Fruit fly (Drosophila melanogaster) whole organism, embryonic: ENCODE data around the gene Sry-alpha.

Experiments used
- ATbp ChIP-seq: fragments of 200-800 bp; sonication (Bioruptor generic); optimal IDR thresholded peaks from 2 replicates; lab custom pipeline; 2017; ENCODE audit warnings: missing biosample characterization, mild to moderate bottlenecking, missing genetic modification characterization, missing genetic modification reagents
- Atf3 ChIP-seq: fragments of 200-800 bp; sonication (Bioruptor generic); optimal IDR thresholded peaks from 3 replicates; lab custom pipeline; 2016; ENCODE audit warnings: missing biosample characterization, missing genetic modification characterization
- CG10147 ChIP-seq: fragments of 200-800 bp; sonication (Bioruptor generic); optimal IDR thresholded peaks from 2 replicates; lab custom pipeline; 2019; ENCODE audit warnings: missing biosample characterization, mild to moderate bottlenecking, missing genetic modification characterization, moderate library complexity
- CG11696 ChIP-seq: fragments of 200-800 bp; sonication (Bioruptor generic); IDR thresholded peaks from 2 replicates; pipeline ENCODE4 v1.3.6; 2022; ENCODE audit warnings: missing biosample characterization, missing genetic modification characterization
- CG13287 ChIP-seq: fragments of 200-800 bp; sonication (Bioruptor generic); IDR thresholded peaks from 2 replicates; pipeline ENCODE4 v1.3.6; 2022; ENCODE audit warnings: missing biosample characterization, missing genetic modification characterization; ENCODE audit not compliant: partially characterized antibody
- CG13424 ChIP-seq: fragments of 200-800 bp; sonication (Bioruptor generic); optimal IDR thresholded peaks from 2 replicates; lab custom pipeline; 2019; ENCODE audit warnings: missing biosample characterization, mild to moderate bottlenecking, missing genetic modification characterization, moderate library complexity
- CG15601 ChIP-seq: fragments of 200-800 bp; sonication (Bioruptor generic); optimal IDR thresholded peaks from 3 replicates; lab custom pipeline; 2019; ENCODE audit warnings: missing biosample characterization, mild to moderate bottlenecking, missing genetic modification characterization, moderate library complexity
- CG2199 ChIP-seq: fragments of 200-800 bp; sonication (Bioruptor generic); IDR thresholded peaks from 3 replicates; pipeline ENCODE4 v1.3.6; 2022; ENCODE audit warnings: missing biosample characterization, missing genetic modification characterization
- CG2202 ChIP-seq: fragments of 200-800 bp; sonication (Bioruptor generic); optimal IDR thresholded peaks from 2 replicates; lab custom pipeline; 2018; ENCODE audit warnings: missing biosample characterization, mild to moderate bottlenecking, missing genetic modification characterization
- CG30403 ChIP-seq: fragments of 200-800 bp; sonication (Bioruptor generic); optimal IDR thresholded peaks from 3 replicates; lab custom pipeline; 2016; ENCODE audit warnings: missing biosample characterization, missing genetic modification characterization
- CG33213 ChIP-seq: fragments of 200-800 bp; sonication (Bioruptor generic); optimal IDR thresholded peaks from 3 replicates; lab custom pipeline; 2016; ENCODE audit warnings: missing biosample characterization, missing genetic modification characterization
- CG34376 ChIP-seq: fragments of 200-800 bp; sonication (Bioruptor generic); optimal IDR thresholded peaks from 2 replicates; lab custom pipeline; 2018; ENCODE audit warnings: missing biosample characterization, mild to moderate bottlenecking, missing genetic modification characterization
- CG34422 ChIP-seq: fragments of 200-800 bp; sonication (Bioruptor generic); IDR thresholded peaks from 3 replicates; pipeline ENCODE4 v1.3.6; 2022; ENCODE audit warnings: missing biosample characterization, missing genetic modification characterization
- CG42726 ChIP-seq: fragments of 200-800 bp; sonication (Bioruptor generic); IDR thresholded peaks from 2 replicates; pipeline ENCODE4 v1.3.6; 2022; ENCODE audit warnings: missing biosample characterization, missing genetic modification characterization; ENCODE audit not compliant: partially characterized antibody
- CG4360 ChIP-seq: fragments of 200-800 bp; sonication (Bioruptor generic); IDR thresholded peaks from 2 replicates; pipeline ENCODE4 v1.3.6; 2022; ENCODE audit warnings: missing biosample characterization, missing genetic modification characterization
- CG4617 ChIP-seq: fragments of 200-800 bp; sonication (Bioruptor generic); optimal IDR thresholded peaks from 3 replicates; lab custom pipeline; 2016; ENCODE audit warnings: missing biosample characterization, missing genetic modification characterization, borderline replicate concordance
- CG5245 ChIP-seq: fragments of 200-800 bp; sonication (Bioruptor generic); optimal IDR thresholded peaks from 3 replicates; lab custom pipeline; 2016; ENCODE audit warnings: missing biosample characterization, missing genetic modification characterization
- CG6854 ChIP-seq: fragments of 200-800 bp; sonication (Bioruptor generic); optimal IDR thresholded peaks from 3 replicates; lab custom pipeline; 2017; ENCODE audit warnings: missing biosample characterization, mild to moderate bottlenecking, missing genetic modification characterization
- CG7271 ChIP-seq: fragments of 200-800 bp; sonication (Bioruptor generic); optimal IDR thresholded peaks from 2 replicates; lab custom pipeline; 2018; ENCODE audit warnings: missing biosample characterization, mild to moderate bottlenecking, missing genetic modification characterization, moderate library complexity
- CG7963 ChIP-seq: fragments of 200-800 bp; sonication (Bioruptor generic); IDR thresholded peaks from 3 replicates; pipeline ENCODE4 v1.3.6; 2022; ENCODE audit warnings: missing biosample characterization, missing genetic modification characterization; ENCODE audit not compliant: partially characterized antibody
- CG9932 ChIP-seq: fragments of 200-800 bp; sonication (Bioruptor generic); IDR thresholded peaks from 2 replicates; pipeline ENCODE4 v1.3.6; 2022; ENCODE audit warnings: missing biosample characterization, missing genetic modification characterization
- H2.0 ChIP-seq: fragments of 200-800 bp; sonication (Bioruptor generic); IDR thresholded peaks from 2 replicates; pipeline ENCODE4 v1.3.6; 2022; ENCODE audit warnings: missing biosample characterization, missing genetic modification characterization
- Jarid2 ChIP-seq: fragments of 200-800 bp; sonication (Bioruptor generic); optimal IDR thresholded peaks from 3 replicates; lab custom pipeline; 2017; ENCODE audit warnings: mild to moderate bottlenecking, missing biosample characterization, missing genetic modification reagents, missing genetic modification characterization
- MESR4 ChIP-seq: fragments of 200-800 bp; sonication (Bioruptor generic); optimal IDR thresholded peaks from 2 replicates; lab custom pipeline; 2018; ENCODE audit warnings: missing biosample characterization, mild to moderate bottlenecking, missing genetic modification characterization, moderate library complexity
- Opbp ChIP-seq: fragments of 200-800 bp; sonication (Bioruptor generic); IDR thresholded peaks from 3 replicates; pipeline ENCODE4 v1.3.6; 2022; ENCODE audit warnings: missing biosample characterization, missing genetic modification characterization; ENCODE audit not compliant: partially characterized antibody
- Scr ChIP-seq: fragments of 200-800 bp; sonication (Bioruptor generic); IDR thresholded peaks from 2 replicates; pipeline ENCODE4 v1.3.6; 2022; ENCODE audit warnings: missing biosample characterization, missing genetic modification characterization; ENCODE audit not compliant: partially characterized antibody
- amos ChIP-seq: fragments of 200-800 bp; sonication (Bioruptor generic); IDR thresholded peaks from 2 replicates; pipeline ENCODE4 v1.3.6; 2022; ENCODE audit warnings: missing biosample characterization, missing genetic modification characterization; ENCODE audit not compliant: partially characterized antibody
- ara ChIP-seq: fragments of 200-800 bp; sonication (Bioruptor generic); IDR thresholded peaks from 2 replicates; pipeline ENCODE4 v1.3.6; 2022; ENCODE audit warnings: missing biosample characterization, missing genetic modification characterization
- bigmax ChIP-seq: fragments of 200-800 bp; sonication (Bioruptor generic); optimal IDR thresholded peaks from 2 replicates; lab custom pipeline; 2018; ENCODE audit warnings: missing biosample characterization, mild to moderate bottlenecking, missing genetic modification characterization
- dmrt11E ChIP-seq: fragments of 200-800 bp; sonication (Bioruptor generic); optimal IDR thresholded peaks from 3 replicates; lab custom pipeline; 2018; ENCODE audit warnings: missing biosample characterization, mild to moderate bottlenecking, missing genetic modification characterization, moderate library complexity
- ems ChIP-seq: fragments of 200-800 bp; sonication (Bioruptor generic); optimal IDR thresholded peaks from 3 replicates; lab custom pipeline; 2016; ENCODE audit warnings: missing biosample characterization, missing genetic modification characterization
- fd64A ChIP-seq: fragments of 200-800 bp; sonication (Bioruptor generic); optimal IDR thresholded peaks from 3 replicates; lab custom pipeline; 2018; ENCODE audit warnings: missing biosample characterization, mild to moderate bottlenecking, missing genetic modification characterization
- gcm2 ChIP-seq: fragments of 200-800 bp; sonication (Bioruptor generic); optimal IDR thresholded peaks from 2 replicates; lab custom pipeline; 2016; ENCODE audit warnings: missing biosample characterization, missing genetic modification characterization
- grn ChIP-seq: fragments of 200-800 bp; sonication (Bioruptor generic); optimal IDR thresholded peaks from 3 replicates; lab custom pipeline; 2017; ENCODE audit warnings: missing biosample characterization, missing genetic modification characterization
- gt ChIP-seq: fragments of 200-800 bp; sonication (Bioruptor generic); IDR thresholded peaks from 2 replicates; pipeline ENCODE4 v1.3.6; 2022; ENCODE audit warnings: missing biosample characterization, missing genetic modification characterization
- kah ChIP-seq: fragments of 200-800 bp; sonication (Bioruptor generic); optimal IDR thresholded peaks from 2 replicates; lab custom pipeline; 2018; ENCODE audit warnings: missing biosample characterization, mild to moderate bottlenecking, missing genetic modification characterization
- klu ChIP-seq: fragments of 200-800 bp; sonication (Bioruptor generic); IDR thresholded peaks from 2 replicates; pipeline ENCODE4 v1.3.6; 2022; ENCODE audit warnings: missing biosample characterization, missing genetic modification characterization
- mld ChIP-seq: fragments of 200-800 bp; sonication (Bioruptor generic); IDR thresholded peaks from 3 replicates; pipeline ENCODE4 v1.3.6; 2022; ENCODE audit warnings: missing biosample characterization, missing genetic modification characterization; ENCODE audit not compliant: partially characterized antibody
- odd ChIP-seq: fragments of 200-800 bp; sonication (Bioruptor generic); optimal IDR thresholded peaks from 2 replicates; lab custom pipeline; 2017; ENCODE audit warnings: missing biosample characterization, mild to moderate bottlenecking, missing genetic modification characterization
- onecut ChIP-seq: fragments of 200-800 bp; sonication (Bioruptor generic); IDR thresholded peaks from 2 replicates; pipeline ENCODE4 v1.3.6; 2022; ENCODE audit warnings: missing biosample characterization, missing genetic modification characterization
- ro ChIP-seq: fragments of 200-800 bp; sonication (Bioruptor generic); IDR thresholded peaks from 2 replicates; pipeline ENCODE4 v1.3.6; 2022; ENCODE audit warnings: missing biosample characterization, missing genetic modification characterization
- seq ChIP-seq: fragments of 200-800 bp; sonication (Bioruptor generic); IDR thresholded peaks from 2 replicates; pipeline ENCODE4 v1.3.6; 2022; ENCODE audit warnings: missing biosample characterization, missing genetic modification characterization
- sisA ChIP-seq: fragments of 200-800 bp; sonication (Bioruptor generic); IDR thresholded peaks from 2 replicates; pipeline ENCODE4 v1.3.6; 2022; ENCODE audit warnings: missing biosample characterization, missing genetic modification characterization
- unc-4 ChIP-seq: fragments of 200-800 bp; sonication (Bioruptor generic); IDR thresholded peaks from 2 replicates; pipeline ENCODE4 v1.3.6; 2022; ENCODE audit warnings: missing biosample characterization, missing genetic modification characterization; ENCODE audit not compliant: partially characterized antibody
- vnd ChIP-seq: fragments of 200-800 bp; sonication (Bioruptor generic); IDR thresholded peaks from 3 replicates; pipeline ENCODE4 v1.3.6; 2022; ENCODE audit warnings: missing biosample characterization, missing genetic modification characterization; ENCODE audit not compliant: partially characterized antibody
- wor ChIP-seq: fragments of 200-800 bp; sonication (Bioruptor generic); IDR thresholded peaks from 2 replicates; pipeline ENCODE4 v1.3.6; 2022; ENCODE audit warnings: missing biosample characterization, missing genetic modification characterization

Sry-alpha gene

dm6 chr3R:30021009-30021408 lies 18.5 kb upstream of the Sry-alpha start (continued):
- TF ChIP-seq sisA (GFP tag; lab: Robert Waterston, UW), result peak; percentile 29; the same call in 1 of the 2 replicates
- no peak for TF ChIP-seq CG13287
- TF ChIP-seq vnd (GFP tag; lab: Robert Waterston, UW), result no peak
- TF ChIP-seq CG30403 (GFP tag; lab: Kevin White, UChicago), result peak; percentile 44
- no peak for TF ChIP-seq Atf3

dm6 chr3R:30021559-30022451 lies 17.7 kb upstream of the Sry-alpha start, which contains the start of gene Mgat2:
Mgat2 (minus strand) TSS chr3R:30022221.
- peak; percentile 81 for TF ChIP-seq Opbp
- peak; percentile 81 for TF ChIP-seq MESR4 (GFP tag; lab: Kevin White, UChicago)
- peak; percentile 66 for TF ChIP-seq CG2202 (tag; lab: Kevin White, UChicago)
- 0 out of 2 replicates have a peak, but pooled peaks have one; percentile 7 for TF ChIP-seq CG11696 (GFP tag; lab: Robert Waterston, UW)
- TF ChIP-seq CG4617 (GFP tag; lab: Kevin White, UChicago), result peak; percentile 12
- TF ChIP-seq Jarid2 (GFP tag; lab: Kevin White, UChicago), result peak; percentile 87
- peak; percentile 22; the same call in 1 of the 2 replicates for TF ChIP-seq CG42726 (GFP tag; lab: Robert Waterston, UW)
- TF ChIP-seq Scr (GFP tag; lab: Robert Waterston, UW), result peak; percentile 91
- TF ChIP-seq CG6854 (GFP tag; lab: Kevin White, UChicago), result peak; percentile 66
- peak; percentile 77; the same call in 2 of the 3 replicates for TF ChIP-seq mld (GFP tag; lab: Robert Waterston, UW)
- TF ChIP-seq CG13424, result peak; percentile 27
- 0 out of 2 replicates have a peak, but pooled peaks have one; percentile 29 for TF ChIP-seq ara
- no peak for TF ChIP-seq wor (GFP tag; lab: Robert Waterston, UW)
- peak; percentile 58 for TF ChIP-seq kah
- no peak for TF ChIP-seq klu (GFP tag; lab: Robert Waterston, UW)
- peak; percentile 1 for TF ChIP-seq ATbp (GFP tag; lab: Kevin White, UChicago)
- peak; percentile 69 for TF ChIP-seq odd (GFP tag; lab: Kevin White, UChicago)
- TF ChIP-seq CG15601 (tag; lab: Kevin White, UChicago), result peak; percentile 71
- TF ChIP-seq CG2199, result peak; percentile 74; the same call in 1 of the 3 replicates
- TF ChIP-seq CG7963 (GFP tag; lab: Robert Waterston, UW), result peak; percentile 82
- TF ChIP-seq gcm2 (GFP tag; lab: Kevin White, UChicago), result peak; percentile 32
- peak; percentile 15 for TF ChIP-seq bigmax
- no peak for TF ChIP-seq seq
- TF ChIP-seq gt (GFP tag; lab: Robert Waterston, UW), result peak; percentile 33; the same call in 1 of the 2 replicates
- TF ChIP-seq grn (GFP tag; lab: Kevin White, UChicago), result peak; percentile 27
- no peak for TF ChIP-seq CG5245
- peak; percentile 5 for TF ChIP-seq CG33213
- peak; percentile 2 for TF ChIP-seq dmrt11E (tag; lab: Kevin White, UChicago)
- TF ChIP-seq onecut (GFP tag; lab: Robert Waterston, UW), result peak; percentile 94
- TF ChIP-seq ro (GFP tag; lab: Robert Waterston, UW), result no peak
- TF ChIP-seq ems (GFP tag; lab: Kevin White, UChicago), result peak; percentile 11
- TF ChIP-seq CG10147 (GFP tag; lab: Kevin White, UChicago), result peak; percentile 44
- TF ChIP-seq CG34376 (GFP tag; lab: Kevin White, UChicago), result peak; percentile 84
- peak; percentile 23; the same call in 1 of the 2 replicates for TF ChIP-seq CG9932
- peak; percentile 13 for TF ChIP-seq CG7271 (tag; lab: Kevin White, UChicago)
- peak; percentile 85 for TF ChIP-seq amos (GFP tag; lab: Robert Waterston, UW)
- TF ChIP-seq CG4360, result peak; percentile 92
- TF ChIP-seq unc-4, result peak; percentile 91
- TF ChIP-seq fd64A (GFP tag; lab: Kevin White, UChicago), result peak; percentile 67
- TF ChIP-seq CG34422, result peak; percentile 79; the same call in 1 of the 3 replicates
- no peak for TF ChIP-seq H2.0
